Fruit fly (Drosophila melanogaster): ENCODE results near the gene CG2841.

CG2841 gene

DNA sequence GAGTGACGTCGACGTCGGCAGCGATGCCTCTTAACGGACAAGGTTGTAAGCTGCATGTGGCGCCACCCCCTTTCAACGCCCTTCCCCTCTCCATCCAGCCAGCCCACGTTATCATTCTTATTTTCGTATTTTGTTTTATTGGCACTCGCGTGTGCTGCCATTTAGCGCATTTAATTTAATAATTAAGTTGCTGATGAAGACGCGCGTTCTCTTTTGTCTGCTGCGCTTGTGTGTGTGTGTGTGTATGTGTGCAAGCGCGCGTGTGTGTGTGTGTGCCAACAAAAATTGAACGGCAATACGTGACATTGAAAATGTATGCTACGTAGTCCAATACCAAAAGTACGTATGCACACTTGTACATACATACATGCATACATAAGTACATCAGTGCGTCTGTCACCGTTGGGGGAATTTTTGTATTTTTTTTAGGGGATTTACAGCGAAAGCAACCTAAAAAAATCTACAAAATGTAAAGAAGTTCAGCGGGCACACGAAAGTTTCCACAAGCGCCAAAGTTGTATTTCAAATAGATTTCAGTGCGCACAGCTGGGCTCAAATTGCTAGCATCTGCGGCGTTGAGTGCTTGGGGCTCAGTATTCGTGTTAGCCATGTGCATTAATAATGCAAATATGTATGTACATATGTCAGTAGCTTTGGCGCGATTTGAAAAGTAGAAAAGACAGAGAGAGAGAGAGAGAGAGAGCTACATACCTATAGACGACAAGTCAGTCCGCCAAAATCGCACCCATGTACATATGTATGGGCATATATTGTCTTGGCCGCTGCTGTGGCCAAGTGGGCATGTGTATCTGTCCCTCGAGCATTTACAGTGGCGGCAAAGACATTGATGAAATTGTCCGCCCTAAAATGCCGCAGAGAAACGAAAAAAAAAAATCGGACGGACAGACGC lies 64.3 kb downstream of the CG2841 start:
- TF ChIP-seq CTCF (optimal IDR thresholded peaks at IDR 0.05) (no peak), CG8478 (optimal IDR thresholded peaks at IDR 0.05) (no peak)

DNA sequence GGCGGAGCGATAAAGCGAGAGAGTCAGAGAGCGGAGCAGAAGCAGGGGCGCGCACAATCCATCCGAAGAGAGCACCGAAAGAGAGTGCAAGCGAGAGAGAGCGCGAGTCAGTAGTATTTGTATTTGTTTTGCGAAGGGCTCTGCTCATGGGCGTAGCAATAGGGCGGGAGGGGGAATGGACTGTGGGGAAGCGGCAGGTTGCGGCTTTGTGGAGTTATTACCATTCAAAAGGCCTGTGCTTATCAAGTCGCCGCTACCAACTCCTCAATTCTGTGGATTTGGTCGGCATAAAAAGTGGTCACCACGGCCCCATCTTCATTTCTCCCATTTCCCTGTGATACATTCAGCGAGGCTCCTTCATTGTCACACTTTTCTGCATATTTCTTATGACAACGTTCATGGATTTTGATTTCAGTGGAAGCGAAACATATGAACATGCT lies 65.1 kb downstream of the CG2841 start:
- TF ChIP-seq CTCF (optimal IDR thresholded peaks at IDR 0.05) (no peak), CG8478 (optimal IDR thresholded peaks at IDR 0.05) (no peak)

DNA sequence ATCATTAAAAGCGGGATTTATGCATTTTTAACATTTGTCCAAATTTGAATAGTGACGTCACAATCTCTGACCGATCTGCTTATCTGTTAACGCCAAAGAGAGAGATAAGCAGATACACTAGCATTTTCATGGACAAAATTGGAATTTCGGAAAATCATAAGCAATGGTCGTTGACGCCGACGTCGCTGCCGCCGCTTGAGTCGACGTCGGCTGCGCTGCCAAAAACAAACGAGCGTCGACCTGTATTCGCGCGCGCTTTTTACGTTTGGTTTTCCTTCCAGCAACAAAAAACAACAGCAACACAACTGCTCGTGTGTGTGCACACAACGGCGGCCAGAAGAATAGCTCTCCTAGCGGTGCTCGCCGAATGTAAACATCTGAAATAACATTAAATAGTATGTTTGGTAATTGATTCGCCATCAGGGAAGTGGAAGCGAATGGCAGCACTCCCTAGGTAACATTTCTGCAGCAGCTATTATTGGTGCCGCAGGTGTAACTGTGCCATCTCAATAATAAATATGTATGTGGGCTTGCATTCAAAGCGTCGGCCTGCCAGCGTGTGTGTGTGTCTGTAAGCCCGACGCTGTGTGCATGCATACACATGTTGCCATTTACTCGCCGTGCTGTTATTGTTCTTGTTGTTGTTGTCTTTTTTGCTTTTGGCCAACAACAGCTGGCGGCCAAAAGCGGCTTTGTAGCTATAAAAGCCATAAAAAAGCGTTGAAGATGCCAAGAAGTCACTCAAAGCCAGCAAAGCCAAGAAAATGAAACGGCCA lies 65.7 kb downstream of the CG2841 start:
- no peak for TF ChIP-seq CG8478 (optimal IDR thresholded peaks at IDR 0.05)
- no peak for TF ChIP-seq CTCF (optimal IDR thresholded peaks at IDR 0.05)

DNA sequence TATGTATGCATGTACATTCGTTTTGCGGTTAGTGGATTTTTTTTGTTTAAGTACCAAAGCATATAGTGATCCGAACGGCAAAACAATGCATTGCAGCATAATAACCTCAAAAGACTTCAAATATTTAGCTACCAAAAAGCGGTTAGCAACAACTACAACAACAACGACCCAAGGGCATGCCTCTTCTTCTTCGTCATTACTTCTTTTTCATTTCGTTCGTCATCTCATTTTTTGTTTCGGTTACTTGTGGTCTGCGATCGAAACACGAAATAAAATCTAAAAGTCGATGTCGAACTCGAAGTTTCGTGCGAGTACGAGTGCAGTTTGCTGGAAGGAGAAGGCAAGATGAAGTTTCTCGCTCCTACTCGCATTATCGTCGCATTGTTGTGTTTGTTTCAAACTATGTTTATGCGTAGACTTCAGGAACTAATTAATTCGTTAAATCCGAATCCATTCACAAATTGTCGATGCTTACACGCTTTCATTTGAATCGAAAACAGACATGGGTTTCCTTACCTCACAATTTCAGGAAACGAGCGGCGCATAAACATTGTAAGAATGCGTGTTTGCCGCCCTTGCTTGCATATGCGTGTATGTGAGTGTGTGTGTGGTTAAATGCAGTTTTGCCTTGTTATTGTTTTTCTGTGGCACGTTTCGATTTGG lies 67.3 kb downstream of the CG2841 start:
- no peak for TF ChIP-seq CTCF (optimal IDR thresholded peaks at IDR 0.05)
- TF ChIP-seq CG8478 (optimal IDR thresholded peaks at IDR 0.05) = no peak

DNA sequence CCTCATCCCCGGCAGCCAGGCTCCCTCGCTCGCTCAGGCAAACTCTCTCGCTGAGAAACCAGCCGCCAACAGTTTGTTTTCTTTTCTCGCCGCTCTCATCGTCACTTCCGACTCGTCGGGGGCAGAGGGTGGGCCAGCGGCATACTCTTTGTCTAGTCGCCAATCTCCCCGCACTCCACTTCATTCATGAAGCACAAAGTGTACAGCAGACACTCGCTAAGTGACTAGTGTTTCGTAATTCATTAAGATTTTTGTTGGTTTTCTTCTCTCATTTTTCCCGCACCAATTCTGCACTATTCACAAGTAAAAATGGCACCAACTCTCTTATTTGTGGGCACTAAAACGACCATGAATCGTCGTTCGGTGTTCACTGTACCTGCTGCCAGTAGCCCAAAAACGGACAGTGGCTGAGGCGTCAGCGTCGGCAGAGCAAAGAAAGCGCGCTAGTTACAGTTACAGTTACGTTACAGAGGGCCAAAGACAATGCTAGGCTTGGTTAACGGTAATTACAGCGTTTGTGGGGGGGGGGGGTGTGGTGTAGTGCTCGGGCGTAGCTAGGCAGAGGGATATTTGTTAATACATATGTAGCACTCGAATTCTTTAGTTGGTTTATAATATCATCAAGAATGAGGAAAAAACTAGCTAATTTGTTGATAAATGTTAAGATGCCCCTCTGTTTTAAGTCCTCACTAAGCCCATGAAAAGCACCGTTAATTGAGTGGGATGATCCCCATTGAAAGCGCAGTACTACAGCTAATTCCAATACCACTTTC lies 68.5 kb downstream of the CG2841 start:
- TF ChIP-seq CTCF (optimal IDR thresholded peaks at IDR 0.05) (no peak), CG8478 (optimal IDR thresholded peaks at IDR 0.05) (no peak)

DNA sequence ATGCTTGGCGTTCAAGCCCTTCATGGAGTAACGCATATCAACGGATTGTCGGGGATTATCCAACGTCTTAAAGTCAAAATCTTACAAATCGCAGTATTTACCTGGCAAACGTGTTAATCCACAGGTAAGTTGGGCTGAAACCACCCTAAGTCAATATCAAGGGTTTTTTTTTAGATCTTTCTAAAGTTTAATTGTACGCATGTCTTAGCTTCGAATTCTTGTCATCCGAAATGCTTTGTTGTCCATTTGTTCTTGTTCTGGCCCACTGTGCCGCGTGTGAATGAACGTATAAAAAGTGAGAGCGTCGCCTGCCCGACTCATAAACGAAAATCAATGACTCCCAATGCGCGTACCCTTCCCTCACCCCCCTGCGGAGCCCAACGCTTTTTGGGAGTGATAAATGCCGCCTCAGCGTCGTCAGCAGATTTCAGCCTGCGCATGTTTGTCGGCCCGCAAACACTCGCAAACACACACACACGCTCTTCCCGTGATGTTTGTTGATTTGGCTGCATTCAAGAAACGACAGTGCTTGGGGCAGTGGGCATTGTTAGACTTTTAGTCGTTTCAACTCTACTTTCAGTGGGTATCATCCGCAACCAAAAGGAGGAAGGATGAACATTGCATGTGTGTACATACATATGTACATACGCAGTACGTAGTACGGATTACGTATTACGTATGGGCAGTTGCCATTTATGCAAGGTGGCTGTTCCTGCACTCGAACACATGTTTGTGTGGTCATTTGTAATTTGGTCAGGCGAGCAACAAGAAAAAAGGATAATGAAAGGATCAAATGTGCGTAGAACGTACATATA lies 69.7 kb downstream of the CG2841 start:
- TF ChIP-seq CTCF (optimal IDR thresholded peaks at IDR 0.05) (no peak), CG8478 (optimal IDR thresholded peaks at IDR 0.05) (no peak)

DNA sequence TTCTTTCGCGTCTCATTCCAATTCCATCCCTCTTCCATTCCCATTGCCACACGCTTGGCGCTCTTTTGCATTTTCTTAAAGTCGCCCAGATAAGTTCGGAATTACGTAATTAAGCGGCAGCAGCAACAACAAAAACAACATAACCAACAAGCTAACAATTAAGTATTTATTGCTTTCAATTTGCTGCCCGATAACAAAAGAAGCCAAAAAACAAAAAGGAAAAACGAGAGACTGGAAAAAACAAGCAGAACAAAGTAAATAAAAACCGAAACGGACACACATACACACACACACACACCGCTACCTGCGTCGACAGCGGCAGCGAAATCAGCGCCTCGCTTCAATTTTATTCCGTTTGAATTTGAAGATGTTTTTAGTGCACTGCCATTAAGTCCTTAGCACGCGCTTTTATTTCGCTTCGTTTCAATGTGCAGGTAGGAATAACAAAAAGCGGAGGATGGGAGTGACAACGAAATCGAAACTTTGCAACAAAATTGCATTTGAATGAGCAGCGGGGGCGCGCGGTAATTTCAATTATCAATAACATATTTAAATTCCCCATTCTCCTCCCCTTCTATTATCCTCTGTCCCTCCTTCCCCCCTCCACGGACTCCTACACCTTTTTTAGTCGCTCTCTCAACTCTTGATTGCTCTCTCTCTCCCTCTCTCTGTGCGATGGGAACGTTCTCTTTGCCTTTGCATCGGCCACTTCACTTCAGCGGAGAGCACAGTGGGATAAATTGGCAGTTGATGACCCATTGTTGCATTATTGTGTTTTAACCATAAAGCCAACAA lies 70.5 kb downstream of the CG2841 start, which contains the start of gene Raf:
Gene Raf, plus strand, starts transcription at position 32 of the 795 bp plus-strand sequence.
- TF ChIP-seq CG8478 (optimal IDR thresholded peaks at IDR 0.05) = no peak
- TF ChIP-seq CTCF (optimal IDR thresholded peaks at IDR 0.05) = no peak
